Worm (Caenorhabditis elegans) whole organism, L2 larva: Measurements from ENCODE around the gene his-74.

Source experiments
- C34F6.9 ChIP-seq: fragments of 150-350 bp; optimal IDR thresholded peaks from 2 replicates; lab custom pipeline; 2014; ENCODE audit warnings: missing biosample characterization, missing genetic modification characterization
- F13H6.1 ChIP-seq: sonication (generic microtip); optimal IDR thresholded peaks from 2 replicates; lab custom pipeline; 2016; ENCODE audit warnings: missing genetic modification characterization, missing compliant biosample characterization
- R02D3.7 ChIP-seq: fragments of 150-350 bp; optimal IDR thresholded peaks from 2 replicates; lab custom pipeline; 2014; ENCODE audit warnings: missing biosample characterization, missing genetic modification characterization
- Y55F3AM.14 ChIP-seq: fragments of 200-800 bp; sonication (Bioruptor generic); optimal IDR thresholded peaks from 2 replicates; lab custom pipeline; 2018; ENCODE audit warnings: mild to moderate bottlenecking, missing genetic modification characterization, missing compliant biosample characterization
- ZK546.5 ChIP-seq: sonication (generic microtip); optimal IDR thresholded peaks from 2 replicates; lab custom pipeline; 2017; ENCODE audit warnings: missing biosample characterization, missing genetic modification characterization
- alr-1 ChIP-seq: fragments of 150-350 bp; optimal IDR thresholded peaks from 2 replicates; lab custom pipeline; 2014; ENCODE audit warnings: missing biosample characterization, missing genetic modification characterization
- aly-2 ChIP-seq: fragments of 150-350 bp; optimal IDR thresholded peaks from 2 replicates; lab custom pipeline; 2014; ENCODE audit warnings: missing biosample characterization, missing genetic modification characterization
- ama-1 ChIP-seq: fragments of 150-350 bp; optimal IDR thresholded peaks from 2 replicates; lab custom pipeline; 2018; ENCODE audit warnings: inconsistent platforms
- blmp-1 ChIP-seq: sonication (generic microtip); optimal IDR thresholded peaks from 2 replicates; lab custom pipeline; 2017; ENCODE audit warnings: missing genetic modification characterization, mild to moderate bottlenecking, missing compliant biosample characterization, antibody characterized with exemption, moderate library complexity; ENCODE audit not compliant: insufficient read depth
- ceh-16 ChIP-seq: fragments of 150-350 bp; optimal IDR thresholded peaks from 2 replicates; lab custom pipeline; 2014; ENCODE audit warnings: missing biosample characterization, missing genetic modification characterization
- ceh-82 ChIP-seq: fragments of 150-350 bp; optimal IDR thresholded peaks from 2 replicates; lab custom pipeline; 2014; ENCODE audit warnings: missing biosample characterization, missing genetic modification characterization
- egl-27 ChIP-seq: sonication (generic microtip); optimal IDR thresholded peaks from 3 replicates; lab custom pipeline; 2017; ENCODE audit warnings: missing biosample characterization, missing genetic modification reagents, missing genetic modification characterization
- elt-1 ChIP-seq: fragments of 150-350 bp; optimal IDR thresholded peaks from 2 replicates; lab custom pipeline; 2014; ENCODE audit warnings: missing biosample characterization, missing genetic modification characterization
- elt-3 ChIP-seq: sonication (generic microtip); optimal IDR thresholded peaks from 2 replicates; lab custom pipeline; 2017; ENCODE audit warnings: missing biosample characterization, missing genetic modification characterization
- fos-1 ChIP-seq: fragments of 150-350 bp; optimal IDR thresholded peaks from 2 replicates; lab custom pipeline; 2014; ENCODE audit warnings: missing biosample characterization, missing genetic modification characterization
- gmeb-1 ChIP-seq: fragments of 150-350 bp; optimal IDR thresholded peaks from 2 replicates; lab custom pipeline; 2014; ENCODE audit warnings: missing biosample characterization, missing genetic modification characterization
- lin-11 ChIP-seq: fragments of 150-350 bp; sonication (generic microtip); optimal IDR thresholded peaks from 2 replicates; lab custom pipeline; 2014; ENCODE audit warnings: missing biosample characterization, missing genetic modification characterization, inconsistent platforms, mixed read lengths
- lin-13 ChIP-seq: fragments of 150-350 bp; optimal IDR thresholded peaks from 2 replicates; lab custom pipeline; 2014; ENCODE audit warnings: missing biosample characterization, missing genetic modification reagents, missing genetic modification characterization
- lin-39 ChIP-seq: fragments of 150-350 bp; optimal IDR thresholded peaks from 2 replicates; lab custom pipeline; 2014; ENCODE audit warnings: missing biosample characterization, missing genetic modification reagents, missing genetic modification characterization
- mab-5 ChIP-seq: fragments of 150-350 bp; optimal IDR thresholded peaks from 2 replicates; lab custom pipeline; 2014; ENCODE audit warnings: missing biosample characterization, missing genetic modification characterization
- mbf-1 ChIP-seq: sonication (generic microtip); optimal IDR thresholded peaks from 2 replicates; lab custom pipeline; 2017; ENCODE audit warnings: missing biosample characterization, missing genetic modification characterization
- nhr-10 ChIP-seq: sonication (generic microtip); optimal IDR thresholded peaks from 2 replicates; lab custom pipeline; 2017; ENCODE audit warnings: missing biosample characterization, missing genetic modification characterization
- nhr-11 ChIP-seq: fragments of 150-350 bp; optimal IDR thresholded peaks from 2 replicates; lab custom pipeline; 2014; ENCODE audit warnings: missing biosample characterization, missing genetic modification characterization
- nhr-12 ChIP-seq: fragments of 150-350 bp; optimal IDR thresholded peaks from 2 replicates; lab custom pipeline; 2014; ENCODE audit warnings: missing biosample characterization, missing genetic modification characterization
- nhr-21 ChIP-seq: fragments of 150-350 bp; optimal IDR thresholded peaks from 2 replicates; lab custom pipeline; 2014; ENCODE audit warnings: missing biosample characterization, missing genetic modification characterization
- nhr-23 ChIP-seq: fragments of 150-350 bp; optimal IDR thresholded peaks from 2 replicates; lab custom pipeline; 2014; ENCODE audit warnings: missing biosample characterization, missing genetic modification reagents, missing genetic modification characterization
- nhr-237 ChIP-seq: fragments of 150-350 bp; optimal IDR thresholded peaks from 2 replicates; lab custom pipeline; 2014; ENCODE audit warnings: missing biosample characterization, missing genetic modification characterization
- nhr-25 ChIP-seq: fragments of 150-350 bp; sonication (generic microtip); optimal IDR thresholded peaks from 3 replicates; lab custom pipeline; 2014; ENCODE audit warnings: missing biosample characterization, missing genetic modification characterization
- nhr-6 ChIP-seq: fragments of 150-350 bp; optimal IDR thresholded peaks from 2 replicates; lab custom pipeline; 2014; ENCODE audit warnings: missing biosample characterization, missing genetic modification characterization
- nhr-77 ChIP-seq: fragments of 150-350 bp; optimal IDR thresholded peaks from 2 replicates; lab custom pipeline; 2014; ENCODE audit warnings: missing biosample characterization, missing genetic modification characterization
- peb-1 ChIP-seq: fragments of 150-350 bp; optimal IDR thresholded peaks from 2 replicates; lab custom pipeline; 2014; ENCODE audit warnings: missing biosample characterization, missing genetic modification characterization
- sem-4 ChIP-seq: fragments of 150-350 bp; optimal IDR thresholded peaks from 2 replicates; lab custom pipeline; 2014; ENCODE audit warnings: missing biosample characterization, missing genetic modification reagents, missing genetic modification characterization
- sma-3 ChIP-seq: sonication (generic microtip); optimal IDR thresholded peaks from 2 replicates; lab custom pipeline; 2016; ENCODE audit warnings: missing genetic modification reagents, missing genetic modification characterization, missing compliant biosample characterization
- sma-9 ChIP-seq, 2 experiments: fragments of 150-350 bp in 1 of 2; sonication (generic microtip) in 1 of 2; optimal IDR thresholded peaks; 2 replicates each; lab custom pipeline; 2014 to 2016; ENCODE audit warnings: missing genetic modification characterization in 2 of 2, mild to moderate bottlenecking in 1 of 2, missing biosample characterization in 1 of 2, missing compliant biosample characterization in 1 of 2, missing genetic modification reagents in 1 of 2, moderate library complexity in 1 of 2
- snpc-4 ChIP-seq: fragments of 150-350 bp; optimal IDR thresholded peaks from 2 replicates; lab custom pipeline; 2014; ENCODE audit warnings: missing biosample characterization, missing genetic modification characterization
- unc-39 ChIP-seq: fragments of 150-350 bp; optimal IDR thresholded peaks from 2 replicates; lab custom pipeline; 2014; ENCODE audit warnings: missing biosample characterization, missing genetic modification characterization
- unc-62 ChIP-seq: fragments of 150-350 bp; optimal IDR thresholded peaks from 2 replicates; lab custom pipeline; 2014; ENCODE audit warnings: missing biosample characterization, missing genetic modification reagents, missing genetic modification characterization
- zag-1 ChIP-seq: fragments of 150-350 bp; optimal IDR thresholded peaks from 2 replicates; lab custom pipeline; 2014; ENCODE audit warnings: missing biosample characterization, missing genetic modification characterization
- ztf-11 ChIP-seq: sonication (generic microtip); optimal IDR thresholded peaks from 2 replicates; lab custom pipeline; 2017; ENCODE audit warnings: missing biosample characterization, missing genetic modification characterization

his-74 gene

ce11 chrV:12634746-12635145 is 25.4 kb downstream of the his-74 start:
- peak; percentile 55 for TF ChIP-seq sma-9 (GFP tag; optimal IDR thresholded peaks at IDR 0.05; lab: Kevin White, UChicago)
- no peak for TF ChIP-seq sma-9 (tag; optimal IDR thresholded peaks at IDR 0.05; lab: Kevin White, UChicago)
- TF ChIP-seq nhr-6 (tag; lab: Kevin White, UChicago) = no peak
- no peak for TF ChIP-seq F13H6.1 (tag; lab: Kevin White, UChicago)
- TF ChIP-seq alr-1 = no peak

- TF ChIP-seq nhr-11 (tag; lab: Kevin White, UChicago) = no peak
- TF ChIP-seq nhr-21 = no peak
- no peak for TF ChIP-seq nhr-237
- no peak for TF ChIP-seq sma-9 (GFP tag; optimal IDR thresholded peaks at IDR 0.05; lab: Kevin White, UChicago)
- no peak for TF ChIP-seq sma-9 (tag; optimal IDR thresholded peaks at IDR 0.05; lab: Kevin White, UChicago)
- no peak for TF ChIP-seq mbf-1 (tag; lab: Kevin White, UChicago)
- no peak for TF ChIP-seq ztf-11 (tag; lab: Kevin White, UChicago)
- TF ChIP-seq C34F6.9 = no peak
- TF ChIP-seq F13H6.1 (tag; lab: Kevin White, UChicago) = no peak
- no peak for TF ChIP-seq elt-1 (tag; lab: Kevin White, UChicago)
- no peak for TF ChIP-seq nhr-77 (tag; lab: Kevin White, UChicago)
Observed at ce11 chrV:12634050-12634449, 26.1 kb downstream of the his-74 start.

ce11 chrV:12633046-12633445 is 27.1 kb downstream of the his-74 start:
- TF ChIP-seq mbf-1 (tag; lab: Kevin White, UChicago) = no peak

ce11 chrV:12632048-12632447 is 28.1 kb downstream of the his-74 start, which contains the start of gene srx-113:
Gene srx-113, minus strand, starts transcription at chrV:12632148.
- TF ChIP-seq nhr-25 (tag; lab: Kevin White, UChicago) (no peak), egl-27 (tag; lab: Kevin White, UChicago) (no peak), fos-1 (tag; lab: Kevin White, UChicago) (no peak), F13H6.1 (tag; lab: Kevin White, UChicago) (no peak), mab-5 (tag; lab: Kevin White, UChicago) (no peak), ceh-82 (tag; lab: Kevin White, UChicago) (no peak), elt-3 (no peak), peb-1 (tag; lab: Kevin White, UChicago) (no peak), nhr-11 (tag; lab: Kevin White, UChicago) (no peak), lin-39 (tag; lab: Kevin White, UChicago) (no peak), nhr-12 (tag; lab: Kevin White, UChicago) (no peak), gmeb-1 (tag; lab: Kevin White, UChicago) (no peak), ama-1 (no peak)

ce11 chrV:12629743-12630142 is 30.4 kb downstream of the his-74 start, which contains the start of gene F56H9.6:
Gene F56H9.6, minus strand, starts transcription at chrV:12629843.
- no peak for TF ChIP-seq nhr-12 (tag; lab: Kevin White, UChicago)
- TF ChIP-seq nhr-6 (tag; lab: Kevin White, UChicago) = no peak
- no peak for TF ChIP-seq unc-62 (GFP tag; lab: Kevin White, UChicago)
- no peak for TF ChIP-seq sma-9 (GFP tag; optimal IDR thresholded peaks at IDR 0.05; lab: Kevin White, UChicago)
- no peak for TF ChIP-seq sma-9 (tag; optimal IDR thresholded peaks at IDR 0.05; lab: Kevin White, UChicago)
- TF ChIP-seq ztf-11 (tag; lab: Kevin White, UChicago) = no peak
- TF ChIP-seq lin-39 (tag; lab: Kevin White, UChicago) = no peak
- no peak for TF ChIP-seq egl-27 (tag; lab: Kevin White, UChicago)
- TF ChIP-seq ceh-82 (tag; lab: Kevin White, UChicago) = no peak
- no peak for TF ChIP-seq nhr-23 (tag; lab: Kevin White, UChicago)
- no peak for TF ChIP-seq snpc-4 (tag; lab: Kevin White, UChicago)
- TF ChIP-seq zag-1 (tag; lab: Kevin White, UChicago) = no peak
- TF ChIP-seq nhr-10 (tag; lab: Kevin White, UChicago) = no peak
- TF ChIP-seq R02D3.7 = no peak
- TF ChIP-seq fos-1 (tag; lab: Kevin White, UChicago) = no peak
- TF ChIP-seq nhr-25 (tag; lab: Kevin White, UChicago) = no peak
- no peak for TF ChIP-seq nhr-77 (tag; lab: Kevin White, UChicago)
- no peak for TF ChIP-seq sem-4 (tag; lab: Kevin White, UChicago)
- TF ChIP-seq aly-2 (tag; lab: Kevin White, UChicago) = no peak

- no peak for TF ChIP-seq R02D3.7
- no peak for TF ChIP-seq lin-39 (tag; lab: Kevin White, UChicago)
- TF ChIP-seq lin-13 (GFP tag; lab: Kevin White, UChicago) = no peak
- TF ChIP-seq nhr-77 (tag; lab: Kevin White, UChicago) = no peak
- no peak for TF ChIP-seq ceh-16 (tag; lab: Kevin White, UChicago)
- no peak for TF ChIP-seq unc-39 (tag; lab: Kevin White, UChicago)
- TF ChIP-seq sma-3 (GFP tag; lab: Kevin White, UChicago) = no peak
- TF ChIP-seq blmp-1 = no peak
- TF ChIP-seq ztf-11 (tag; lab: Kevin White, UChicago) = no peak
- TF ChIP-seq Y55F3AM.14 (GFP tag; lab: Kevin White, UChicago) = no peak
- TF ChIP-seq nhr-25 (tag; lab: Kevin White, UChicago) = no peak
- TF ChIP-seq C34F6.9 = no peak
- no peak for TF ChIP-seq nhr-12 (tag; lab: Kevin White, UChicago)
- no peak for TF ChIP-seq ceh-82 (tag; lab: Kevin White, UChicago)
- TF ChIP-seq gmeb-1 (tag; lab: Kevin White, UChicago) = no peak
- no peak for TF ChIP-seq nhr-10 (tag; lab: Kevin White, UChicago)
- no peak for TF ChIP-seq ZK546.5 (tag; lab: Kevin White, UChicago)
- TF ChIP-seq lin-11 (tag; lab: Kevin White, UChicago) = no peak
Observed at ce11 chrV:12624371-12624770, 35.8 kb downstream of the his-74 start, which contains the start of gene F56H9.9. Gene F56H9.9, minus strand, starts transcription at chrV:12624471.
